Worm (Caenorhabditis elegans) whole organism, L2 larva: ENCODE results near the gene prkl-1.

ENCODE experiments used
- R02D3.7 ChIP-seq: fragments of 150-350 bp; optimal IDR thresholded peaks from 2 replicates; lab custom pipeline; 2014; ENCODE audit warnings: missing biosample characterization, missing genetic modification characterization
- ama-1 ChIP-seq: fragments of 150-350 bp; optimal IDR thresholded peaks from 2 replicates; lab custom pipeline; 2018; ENCODE audit warnings: inconsistent platforms
- ceh-82 ChIP-seq: fragments of 150-350 bp; optimal IDR thresholded peaks from 2 replicates; lab custom pipeline; 2014; ENCODE audit warnings: missing biosample characterization, missing genetic modification characterization
- nhr-11 ChIP-seq: fragments of 150-350 bp; optimal IDR thresholded peaks from 2 replicates; lab custom pipeline; 2014; ENCODE audit warnings: missing biosample characterization, missing genetic modification characterization
- skn-1 ChIP-seq: sonication (generic microtip); optimal IDR thresholded peaks from 2 replicates; lab custom pipeline; 2017; ENCODE audit warnings: missing biosample characterization, missing genetic modification characterization

DNA sequence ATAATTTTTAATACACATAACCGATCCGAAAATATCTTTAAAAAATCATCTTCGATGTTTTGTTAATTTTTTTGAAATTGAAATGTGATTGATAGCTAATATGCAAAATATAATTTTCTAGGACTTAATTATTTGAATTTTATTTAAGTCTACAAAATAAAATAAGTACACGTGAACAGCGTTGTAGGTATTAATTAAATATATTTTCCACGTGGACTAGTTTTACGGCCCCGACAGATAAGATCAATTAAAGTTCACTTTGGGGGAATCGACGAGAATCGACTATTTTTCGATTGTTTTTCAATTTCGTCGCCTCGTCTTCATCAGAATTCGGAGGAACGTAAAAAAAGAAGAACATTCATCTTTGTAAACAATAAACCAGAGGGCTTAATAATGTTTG, 12.5 kb upstream of the prkl-1 start, which contains the start of gene C25A8.5:
- no peak for TF ChIP-seq ama-1
- TF ChIP-seq ceh-82 (tag; lab: Kevin White, UChicago): no peak
- no peak for TF ChIP-seq R02D3.7 (tag; lab: Kevin White, UChicago)
- TF ChIP-seq skn-1: no peak
- TF ChIP-seq nhr-11 (tag; lab: Kevin White, UChicago): no peak
